Fruit fly (Drosophila melanogaster) whole organism, embryonic: ENCODE results near the gene fzy.
A peak's percentile ranks its signal among the peaks of the same experiment; 100 is the strongest.

Experiments
- Bdp1 ChIP-seq: fragments of 200-800 bp; sonication (Bioruptor generic); optimal IDR thresholded peaks from 3 replicates; lab custom pipeline; 2016; ENCODE audit warnings: missing biosample characterization, missing genetic modification characterization
- CG10654 ChIP-seq: fragments of 200-800 bp; sonication (Bioruptor generic); optimal IDR thresholded peaks from 2 replicates; lab custom pipeline; 2016; ENCODE audit warnings: missing biosample characterization, missing genetic modification characterization
- CG11398 ChIP-seq: fragments of 200-800 bp; sonication (Bioruptor generic); optimal IDR thresholded peaks from 2 replicates; lab custom pipeline; 2016; ENCODE audit warnings: missing biosample characterization, missing genetic modification characterization
- CG13296 ChIP-seq: fragments of 200-800 bp; sonication (Bioruptor generic); optimal IDR thresholded peaks from 3 replicates; lab custom pipeline; 2018; ENCODE audit warnings: missing biosample characterization, mild to moderate bottlenecking, missing genetic modification characterization
- CG13894 ChIP-seq: fragments of 200-800 bp; sonication (Bioruptor generic); optimal IDR thresholded peaks from 3 replicates; lab custom pipeline; 2018; ENCODE audit warnings: missing biosample characterization, mild to moderate bottlenecking, missing genetic modification characterization, moderate library complexity
- CG15073 ChIP-seq: fragments of 200-800 bp; sonication (Bioruptor generic); optimal IDR thresholded peaks from 2 replicates; lab custom pipeline; 2016; ENCODE audit warnings: missing biosample characterization, missing genetic modification characterization
- CG17328 ChIP-seq: fragments of 200-800 bp; sonication (Bioruptor generic); IDR thresholded peaks from 2 replicates; pipeline ENCODE4 v1.3.6; 2022; ENCODE audit warnings: missing biosample characterization, missing genetic modification characterization
- CG17568 ChIP-seq: fragments of 200-800 bp; sonication (Bioruptor generic); optimal IDR thresholded peaks from 2 replicates; lab custom pipeline; 2018; ENCODE audit warnings: missing biosample characterization, mild to moderate bottlenecking, missing genetic modification characterization, moderate library complexity
- CG18011 ChIP-seq: fragments of 200-800 bp; sonication (Bioruptor generic); optimal IDR thresholded peaks from 2 replicates; lab custom pipeline; 2017; ENCODE audit warnings: missing biosample characterization, missing genetic modification characterization, mild to moderate bottlenecking, moderate library complexity, missing genotype
- CG2120 ChIP-seq: fragments of 200-800 bp; sonication (Bioruptor generic); optimal IDR thresholded peaks from 3 replicates; lab custom pipeline; 2016; ENCODE audit warnings: missing biosample characterization, missing genetic modification characterization
- CG4282 ChIP-seq: fragments of 200-800 bp; sonication (Bioruptor generic); optimal IDR thresholded peaks from 2 replicates; lab custom pipeline; 2016; ENCODE audit warnings: missing biosample characterization, missing genetic modification characterization
- CTCF ChIP-seq: fragments of 200-800 bp; sonication (Bioruptor generic); optimal IDR thresholded peaks from 2 replicates; lab custom pipeline; 2017; ENCODE audit warnings: missing biosample characterization, mild to moderate bottlenecking, missing genetic modification characterization, moderate library complexity
- Dip2 ChIP-seq: fragments of 200-800 bp; sonication (Bioruptor generic); IDR thresholded peaks from 2 replicates; pipeline ENCODE4 v1.3.6; 2022; ENCODE audit warnings: missing biosample characterization, missing genetic modification characterization
- Dll ChIP-seq: fragments of 200-800 bp; sonication (Bioruptor generic); IDR thresholded peaks from 4 replicates; pipeline ENCODE4 v1.3.6; 2022; ENCODE audit warnings: missing biosample characterization, missing genetic modification characterization; ENCODE audit not compliant: partially characterized antibody
- Gug ChIP-seq: fragments of 200-800 bp; sonication (Bioruptor generic); IDR thresholded peaks from 4 replicates; pipeline ENCODE4 v1.3.6; 2022; ENCODE audit warnings: missing biosample characterization, missing genetic modification characterization
- HHEX ChIP-seq: fragments of 200-800 bp; sonication (Bioruptor generic); optimal IDR thresholded peaks from 3 replicates; lab custom pipeline; 2017; ENCODE audit warnings: missing biosample characterization, mild to moderate bottlenecking, missing genetic modification characterization, missing genetic modification reagents
- HLH3B ChIP-seq: fragments of 200-800 bp; sonication (Bioruptor generic); IDR thresholded peaks from 2 replicates; pipeline ENCODE4 v1.3.6; 2022; ENCODE audit warnings: missing biosample characterization, missing genetic modification characterization
- Hr78 ChIP-seq, 2 experiments: fragments of 200-800 bp in 1 of 2; fragments of >200 bp in 1 of 2; sonication (Bioruptor generic) in 1 of 2; optimal IDR thresholded peaks; 2 replicates each; lab custom pipeline; 2017 to 2019; ENCODE audit warnings: missing biosample characterization in 2 of 2, missing genetic modification characterization in 2 of 2, mild to moderate bottlenecking in 1 of 2, moderate library complexity in 1 of 2
- Kr ChIP-seq: fragments of 200-800 bp; sonication (Bioruptor generic); optimal IDR thresholded peaks from 2 replicates; lab custom pipeline; 2017; ENCODE audit warnings: missing biosample characterization, mild to moderate bottlenecking, missing genetic modification characterization
- Lim3 ChIP-seq: fragments of 200-800 bp; sonication (Bioruptor generic); IDR thresholded peaks from 2 replicates; pipeline ENCODE4 v1.3.6; 2022; ENCODE audit warnings: missing biosample characterization, missing genetic modification characterization
- Max ChIP-seq: fragments of 200-800 bp; sonication (Bioruptor generic); optimal IDR thresholded peaks from 2 replicates; lab custom pipeline; 2016; ENCODE audit warnings: missing biosample characterization, mild to moderate bottlenecking, missing genetic modification characterization
- Meics ChIP-seq: fragments of 200-800 bp; sonication (Bioruptor generic); optimal IDR thresholded peaks from 2 replicates; lab custom pipeline; 2017; ENCODE audit warnings: missing biosample characterization, mild to moderate bottlenecking, missing genetic modification characterization
- Nf-YC ChIP-seq: fragments of 200-800 bp; optimal IDR thresholded peaks from 3 replicates; lab custom pipeline; 2019; ENCODE audit warnings: missing biosample characterization, mild to moderate bottlenecking, missing genetic modification characterization, moderate library complexity
- Oaz ChIP-seq: fragments of 200-800 bp; sonication (Bioruptor generic); IDR thresholded peaks from 2 replicates; pipeline ENCODE4 v1.3.6; 2022; ENCODE audit warnings: missing biosample characterization, missing genetic modification characterization
- Optix ChIP-seq: fragments of 200-800 bp; sonication (Bioruptor generic); IDR thresholded peaks from 3 replicates; pipeline ENCODE4 v1.3.6; 2022; ENCODE audit warnings: missing biosample characterization, missing genetic modification characterization
- Ptx1 ChIP-seq: fragments of 200-800 bp; sonication (Bioruptor generic); IDR thresholded peaks from 2 replicates; pipeline ENCODE4 v1.3.6; 2022; ENCODE audit warnings: missing biosample characterization, missing genetic modification characterization
- Six4 ChIP-seq: fragments of 200-800 bp; sonication (Bioruptor generic); optimal IDR thresholded peaks from 2 replicates; lab custom pipeline; 2016; ENCODE audit warnings: missing biosample characterization, missing genetic modification characterization
- Stat92E ChIP-seq, 3 experiments: fragments of >200 bp in 2 of 3; fragments of 200-800 bp in 1 of 3; sonication (Bioruptor generic) in 1 of 3; optimal IDR thresholded peaks; 2 replicates each; lab custom pipeline; 2017 to 2019; ENCODE audit warnings: missing biosample characterization in 3 of 3, missing genetic modification characterization in 3 of 3, mild to moderate bottlenecking in 1 of 3, moderate library complexity in 1 of 3
- Xrp1 ChIP-seq: fragments of 200-800 bp; sonication (Bioruptor generic); IDR thresholded peaks from 2 replicates; pipeline ENCODE4 v1.3.6; 2022; ENCODE audit warnings: missing biosample characterization, missing genetic modification characterization
- aop ChIP-seq: fragments of 200-800 bp; sonication (Bioruptor generic); IDR thresholded peaks from 2 replicates; pipeline ENCODE4 v1.3.6; 2022; ENCODE audit warnings: missing biosample characterization, missing genetic modification characterization
- ato ChIP-seq: fragments of 200-800 bp; sonication (Bioruptor generic); IDR thresholded peaks from 2 replicates; pipeline ENCODE4 v1.3.6; 2022; ENCODE audit warnings: missing biosample characterization, missing genetic modification characterization; ENCODE audit not compliant: partially characterized antibody
- bowl ChIP-seq: fragments of 200-800 bp; sonication (Bioruptor generic); IDR thresholded peaks from 2 replicates; pipeline ENCODE4 v1.3.6; 2022; ENCODE audit warnings: missing biosample characterization, missing genetic modification characterization
- crc ChIP-seq: fragments of 200-800 bp; sonication (Bioruptor generic); optimal IDR thresholded peaks from 2 replicates; lab custom pipeline; 2016; ENCODE audit warnings: missing biosample characterization, missing genetic modification characterization
- crol ChIP-seq: fragments of 200-800 bp; sonication (Bioruptor generic); IDR thresholded peaks from 2 replicates; pipeline ENCODE4 v1.3.6; 2022; ENCODE audit warnings: missing biosample characterization, missing genetic modification characterization
- cwo ChIP-seq: fragments of 200-800 bp; sonication (Bioruptor generic); optimal IDR thresholded peaks from 3 replicates; lab custom pipeline; 2017; ENCODE audit warnings: missing biosample characterization, missing genetic modification characterization, mild to moderate bottlenecking, moderate library complexity, missing genetic modification reagents
- dmrt99B ChIP-seq: fragments of 200-800 bp; sonication (Bioruptor generic); optimal IDR thresholded peaks from 2 replicates; lab custom pipeline; 2018; ENCODE audit warnings: missing biosample characterization, mild to moderate bottlenecking, missing genetic modification characterization, moderate library complexity
- fd3F ChIP-seq: fragments of 200-800 bp; sonication (Bioruptor generic); optimal IDR thresholded peaks from 2 replicates; lab custom pipeline; 2018; ENCODE audit warnings: missing biosample characterization, mild to moderate bottlenecking, missing genetic modification characterization, moderate library complexity
- fu2 ChIP-seq: fragments of 200-800 bp; sonication (Bioruptor generic); optimal IDR thresholded peaks from 2 replicates; lab custom pipeline; 2016; ENCODE audit warnings: missing biosample characterization, missing genetic modification characterization
- gcm ChIP-seq: fragments of 200-800 bp; sonication (Bioruptor generic); optimal IDR thresholded peaks from 2 replicates; lab custom pipeline; 2019; ENCODE audit warnings: missing biosample characterization, mild to moderate bottlenecking, missing genetic modification characterization, moderate library complexity
- jigr1 ChIP-seq: fragments of 200-800 bp; sonication (Bioruptor generic); IDR thresholded peaks from 3 replicates; pipeline ENCODE4 v1.3.6; 2022; ENCODE audit warnings: missing biosample characterization, missing genetic modification characterization
- kay ChIP-seq: fragments of 200-800 bp; sonication (Bioruptor generic); optimal IDR thresholded peaks from 2 replicates; lab custom pipeline; 2016; ENCODE audit warnings: missing biosample characterization, missing genetic modification characterization
- kni ChIP-seq: fragments of 200-800 bp; sonication (Bioruptor generic); optimal IDR thresholded peaks from 3 replicates; lab custom pipeline; 2017; ENCODE audit warnings: mild to moderate bottlenecking, missing biosample characterization, missing genetic modification reagents, missing genetic modification characterization
- lola ChIP-seq, 3 experiments: fragments of >200 bp in 2 of 3; fragments of 200-800 bp in 1 of 3; sonication (Bioruptor generic) in 1 of 3; optimal IDR thresholded peaks; 2 replicates each; lab custom pipeline; 2017 to 2019; ENCODE audit warnings: missing biosample characterization in 3 of 3, missing genetic modification characterization in 3 of 3, mild to moderate bottlenecking in 1 of 3, moderate library complexity in 1 of 3
- nerfin-2 ChIP-seq: fragments of 200-800 bp; sonication (Bioruptor generic); IDR thresholded peaks from 2 replicates; pipeline ENCODE4 v1.3.6; 2022; ENCODE audit warnings: missing biosample characterization, missing genetic modification characterization; ENCODE audit not compliant: partially characterized antibody
- run ChIP-seq: fragments of 200-800 bp; sonication (Bioruptor generic); optimal IDR thresholded peaks from 3 replicates; lab custom pipeline; 2018; ENCODE audit warnings: missing biosample characterization, mild to moderate bottlenecking, missing genetic modification characterization
- shn ChIP-seq: fragments of 200-800 bp; sonication (Bioruptor generic); optimal IDR thresholded peaks from 3 replicates; lab custom pipeline; 2016; ENCODE audit warnings: missing biosample characterization, missing genetic modification characterization
- sna ChIP-seq: fragments of 200-800 bp; sonication (Bioruptor generic); IDR thresholded peaks from 2 replicates; pipeline ENCODE4 v1.3.6; 2022; ENCODE audit warnings: missing biosample characterization, missing genetic modification characterization; ENCODE audit not compliant: partially characterized antibody
- tin ChIP-seq: fragments of 200-800 bp; sonication (Bioruptor generic); optimal IDR thresholded peaks from 3 replicates; lab custom pipeline; 2016; ENCODE audit warnings: missing biosample characterization, missing genetic modification characterization
- zf30C ChIP-seq: fragments of 200-800 bp; sonication (Bioruptor generic); optimal IDR thresholded peaks from 3 replicates; lab custom pipeline; 2018; ENCODE audit warnings: missing biosample characterization, mild to moderate bottlenecking, missing genetic modification characterization

fzy gene

dm6 chr2L:16287602-16288392 lies 23.0 kb upstream of the fzy start, which contains the start of the genes crp and pkaap (continued):
- TF ChIP-seq gcm (no peak), crc (peak; percentile 48), Oaz (GFP tag; lab: Robert Waterston, UW) (no peak), aop (GFP tag; lab: Robert Waterston, UW) (no peak), Nf-YC (peak; percentile 40), Dll (no peak), Xrp1 (GFP tag; lab: Robert Waterston, UW) (no peak), fd3F (GFP tag; lab: Kevin White, UChicago) (peak; percentile 45), jigr1 (no peak), sna (no peak), Hr78 (GFP tag; optimal IDR thresholded peaks at IDR 0.05; lab: Kevin White, UChicago) (no peak), kay (GFP tag; lab: Kevin White, UChicago) (peak; percentile 33), CG13296 (GFP tag; lab: Kevin White, UChicago) (peak; percentile 55), CG2120 (GFP tag; lab: Kevin White, UChicago) (peak; percentile 92), lola (GFP tag; optimal IDR thresholded peaks at IDR 0.05; lab: Kevin White, UChicago) (peak in 1 of 3 experiments; percentile 14), Stat92E (GFP tag; optimal IDR thresholded peaks at IDR 0.05; lab: Kevin White, UChicago) (peak in 1 of 3 experiments; percentile 84), CG18011 (GFP tag; lab: Kevin White, UChicago) (peak; percentile 46), ato (GFP tag; lab: Robert Waterston, UW) (no peak), CG10654 (peak; percentile 82), CG17328 (GFP tag; lab: Robert Waterston, UW) (no peak), Kr (GFP tag; lab: Kevin White, UChicago) (no peak), CG4282 (peak; percentile 79), Gug (GFP tag; lab: Robert Waterston, UW) (peak; percentile 81), run (tag; lab: Kevin White, UChicago) (peak; percentile 25), Bdp1 (peak; percentile 82), shn (peak; percentile 88), HLH3B (no peak), CG17568 (no peak), Meics (GFP tag; lab: Kevin White, UChicago) (peak; percentile 67), CG15073 (GFP tag; lab: Kevin White, UChicago) (peak; percentile 13), zf30C (peak; percentile 71), Ptx1 (no peak), fu2 (GFP tag; lab: Kevin White, UChicago) (peak; percentile 77), CTCF (GFP tag; lab: Kevin White, UChicago) (peak; percentile 100), tin (GFP tag; lab: Kevin White, UChicago) (peak; percentile 90), cwo (peak; percentile 59), Optix (no peak), CG13894 (tag; lab: Kevin White, UChicago) (peak; percentile 89), CG11398 (GFP tag; lab: Kevin White, UChicago) (peak; percentile 85), crol (GFP tag; lab: Robert Waterston, UW) (no peak), bowl (GFP tag; lab: Robert Waterston, UW) (no peak), kni (GFP tag; lab: Kevin White, UChicago) (no peak), nerfin-2 (GFP tag; lab: Robert Waterston, UW) (no peak), Six4 (GFP tag; lab: Kevin White, UChicago) (peak; percentile 66), Lim3 (GFP tag; lab: Robert Waterston, UW) (no peak), Dip2 (GFP tag; lab: Robert Waterston, UW) (no peak), dmrt99B (tag; lab: Kevin White, UChicago) (no peak), HHEX (GFP tag; lab: Kevin White, UChicago) (peak; percentile 75), Max (peak; percentile 86)
